Worm (Caenorhabditis elegans) whole organism, L4 larva: ENCODE measurements around the gene lurp-2.
A peak's percentile ranks its signal among the peaks of the same experiment; 100 is the strongest.

Experiments used
- F10B5.3 ChIP-seq: sonication (generic microtip); optimal IDR thresholded peaks from 2 replicates; lab custom pipeline; 2016; ENCODE audit warnings: mild to moderate bottlenecking, missing genetic modification characterization, missing compliant biosample characterization
- T26A8.4 ChIP-seq: fragments of 200-800 bp; sonication (Bioruptor generic); IDR thresholded peaks from 2 replicates; pipeline ENCODE4 v1.3.6; 2022; ENCODE audit warnings: missing genetic modification characterization, missing compliant biosample characterization
- ZK337.2 ChIP-seq: fragments of 200-800 bp; sonication (Bioruptor generic); IDR thresholded peaks from 2 replicates; pipeline ENCODE4 v1.3.6; 2022; ENCODE audit warnings: missing genetic modification reagents, missing genetic modification characterization, missing compliant biosample characterization
- ZK546.5 ChIP-seq, 2 experiments: sonication (generic microtip); optimal IDR thresholded peaks; 2 replicates each; lab custom pipeline; 2017; ENCODE audit warnings: missing biosample characterization in 2 of 2, missing genetic modification characterization in 2 of 2
- aha-1 ChIP-seq: fragments of 150-350 bp; peaks from one replicate; lab custom pipeline; 2014; ENCODE audit warnings: missing biosample characterization, missing genetic modification characterization
- ceh-20 ChIP-seq: fragments of 200-800 bp; sonication (Bioruptor generic); IDR thresholded peaks from 2 replicates; pipeline ENCODE4 v1.3.6; 2022; ENCODE audit warnings: missing genetic modification reagents, missing genetic modification characterization, missing compliant biosample characterization
- ceh-28 ChIP-seq: fragments of 150-350 bp; optimal IDR thresholded peaks from 2 replicates; lab custom pipeline; 2014; ENCODE audit warnings: missing biosample characterization, missing genetic modification reagents, missing genetic modification characterization
- ceh-32 ChIP-seq: sonication (generic microtip); optimal IDR thresholded peaks from 2 replicates; lab custom pipeline; 2016; ENCODE audit warnings: mild to moderate bottlenecking, missing genetic modification characterization, missing compliant biosample characterization; ENCODE audit not compliant: poor library complexity
- ctbp-1 ChIP-seq: fragments of 200-800 bp; sonication (Bioruptor generic); IDR thresholded peaks from 2 replicates; pipeline ENCODE4 v1.3.6; 2022; ENCODE audit warnings: missing genetic modification reagents, missing genetic modification characterization, missing compliant biosample characterization
- daf-12 ChIP-seq: fragments of 150-350 bp; optimal IDR thresholded peaks from 2 replicates; lab custom pipeline; 2014; ENCODE audit warnings: missing biosample characterization, missing genetic modification reagents, missing genetic modification characterization
- daf-8 ChIP-seq: fragments of 200-800 bp; sonication (Bioruptor generic); IDR thresholded peaks from 2 replicates; pipeline ENCODE4 v1.3.6; 2022; ENCODE audit warnings: missing genetic modification characterization, missing compliant biosample characterization
- dmd-6 ChIP-seq: fragments of 200-800 bp; sonication (Bioruptor generic); IDR thresholded peaks from 2 replicates; pipeline ENCODE4 v1.3.6; 2022; ENCODE audit warnings: missing genetic modification reagents, missing genetic modification characterization, missing compliant biosample characterization
- dmd-9 ChIP-seq: fragments of 200-800 bp; sonication (Bioruptor generic); IDR thresholded peaks from 2 replicates; pipeline ENCODE4 v1.3.6; 2022; ENCODE audit warnings: missing genetic modification reagents, missing genetic modification characterization, missing compliant biosample characterization
- dpl-1 ChIP-seq: fragments of 150-350 bp; optimal IDR thresholded peaks from 2 replicates; lab custom pipeline; 2014; ENCODE audit warnings: missing biosample characterization, missing genetic modification reagents, missing genetic modification characterization
- dve-1 ChIP-seq: sonication (generic microtip); optimal IDR thresholded peaks from 2 replicates; lab custom pipeline; 2017; ENCODE audit warnings: antibody characterized with exemption, mild to moderate bottlenecking, missing genetic modification characterization, missing compliant biosample characterization; ENCODE audit not compliant: insufficient read depth
- gei-8 ChIP-seq: fragments of 200-800 bp; sonication (Bioruptor generic); optimal IDR thresholded peaks from 2 replicates; lab custom pipeline; 2018; ENCODE audit warnings: mild to moderate bottlenecking, missing genetic modification characterization, missing compliant biosample characterization
- hlh-11 ChIP-seq: fragments of 200-800 bp; sonication (Bioruptor generic); optimal IDR thresholded peaks from 2 replicates; lab custom pipeline; 2018; ENCODE audit warnings: mild to moderate bottlenecking, missing genetic modification characterization, missing compliant biosample characterization
- hlh-30 ChIP-seq: sonication (generic microtip); optimal IDR thresholded peaks from 2 replicates; lab custom pipeline; 2017; ENCODE audit warnings: antibody characterized with exemption, mild to moderate bottlenecking, missing genetic modification characterization, missing compliant biosample characterization; ENCODE audit not compliant: insufficient read depth
- hmg-1.1 ChIP-seq: fragments of 200-800 bp; sonication (Bioruptor generic); IDR thresholded peaks from 2 replicates; pipeline ENCODE4 v1.3.6; 2022; ENCODE audit warnings: missing genetic modification reagents, missing genetic modification characterization, missing compliant biosample characterization
- lin-1 ChIP-seq: fragments of 200-800 bp; sonication (Bioruptor generic); IDR thresholded peaks from 2 replicates; pipeline ENCODE4 v1.3.6; 2022; ENCODE audit warnings: missing genetic modification reagents, missing genetic modification characterization, missing compliant biosample characterization
- lin-38 ChIP-seq: fragments of 200-800 bp; sonication (Bioruptor generic); IDR thresholded peaks from 2 replicates; pipeline ENCODE4 v1.3.6; 2022; ENCODE audit warnings: missing genetic modification reagents, missing genetic modification characterization, missing compliant biosample characterization
- lin-39 ChIP-seq: fragments of 150-350 bp; optimal IDR thresholded peaks from 2 replicates; lab custom pipeline; 2014; ENCODE audit warnings: missing biosample characterization, missing genetic modification reagents, missing genetic modification characterization
- madf-9 ChIP-seq: fragments of 200-800 bp; sonication (Bioruptor generic); conservative IDR thresholded peaks from 2 replicates; pipeline ENCODE4 v1.3.6; 2022; ENCODE audit warnings: missing genetic modification reagents, missing genetic modification characterization, missing compliant biosample characterization
- mdt-29 ChIP-seq: fragments of 200-800 bp; sonication (Bioruptor generic); IDR thresholded peaks from 2 replicates; pipeline ENCODE4 v1.3.6; 2022; ENCODE audit warnings: missing genetic modification reagents, missing genetic modification characterization, missing compliant biosample characterization
- mep-1 ChIP-seq: fragments of 150-350 bp; sonication (generic microtip); optimal IDR thresholded peaks from 3 replicates; lab custom pipeline; 2014; ENCODE audit warnings: missing biosample characterization, missing genetic modification characterization
- mxl-3 ChIP-seq: fragments of 200-800 bp; sonication (Bioruptor generic); optimal IDR thresholded peaks from 2 replicates; lab custom pipeline; 2018; ENCODE audit warnings: mild to moderate bottlenecking, missing genetic modification characterization, missing compliant biosample characterization
- nhr-6 ChIP-seq: fragments of 150-350 bp; optimal IDR thresholded peaks from 2 replicates; lab custom pipeline; 2014; ENCODE audit warnings: missing biosample characterization, missing genetic modification characterization
- nhr-76 ChIP-seq: fragments of 150-350 bp; optimal IDR thresholded peaks from 2 replicates; lab custom pipeline; 2014; ENCODE audit warnings: missing biosample characterization, missing genetic modification characterization
- nhr-77 ChIP-seq: fragments of 150-350 bp; optimal IDR thresholded peaks from 2 replicates; lab custom pipeline; 2014; ENCODE audit warnings: missing biosample characterization, missing genetic modification characterization
- pha-4 ChIP-seq, 2 experiments: fragments of 150-350 bp in 1 of 2; fragments of 200-800 bp in 1 of 2; sonication (Bioruptor generic) in 1 of 2; IDR thresholded peaks in 1 of 2; optimal IDR thresholded peaks in 1 of 2; 2 replicates each; pipeline versions ENCODE4 v1.3.6 to Lab custom; 2014 to 2022; ENCODE audit warnings: missing genetic modification characterization in 2 of 2, missing genetic modification reagents in 2 of 2, missing biosample characterization in 1 of 2, missing compliant biosample characterization in 1 of 2
- saeg-2 ChIP-seq: fragments of 200-800 bp; sonication (Bioruptor generic); IDR thresholded peaks from 2 replicates; pipeline ENCODE4 v1.3.6; 2022; ENCODE audit warnings: missing genetic modification reagents, missing genetic modification characterization, missing compliant biosample characterization
- set-16 ChIP-seq: fragments of 200-800 bp; sonication (Bioruptor generic); IDR thresholded peaks from 2 replicates; pipeline ENCODE4 v1.3.6; 2022; ENCODE audit warnings: missing genetic modification reagents, missing genetic modification characterization, missing compliant biosample characterization
- snpc-1.2 ChIP-seq: fragments of 200-800 bp; sonication (Bioruptor generic); IDR thresholded peaks from 2 replicates; pipeline ENCODE4 v1.3.6; 2022; ENCODE audit warnings: missing genetic modification reagents, missing genetic modification characterization, missing compliant biosample characterization
- spr-3 ChIP-seq: fragments of 200-800 bp; sonication (Bioruptor generic); optimal IDR thresholded peaks from 2 replicates; lab custom pipeline; 2018; ENCODE audit warnings: mild to moderate bottlenecking, missing genetic modification characterization, missing compliant biosample characterization
- unc-62 ChIP-seq, 3 experiments: fragments of 150-350 bp in 1 of 3; sonication (generic microtip); optimal IDR thresholded peaks in 2 of 3; peaks in 1 of 3; 1 replicate in 1 of 3; 2 replicates in 2 of 3; lab custom pipeline; 2014 to 2017; ENCODE audit warnings: missing biosample characterization in 3 of 3, missing genetic modification characterization in 3 of 3, missing genetic modification reagents in 3 of 3, missing genotype in 1 of 3
- zfp-3 ChIP-seq: fragments of 200-800 bp; sonication (Bioruptor generic); conservative IDR thresholded peaks from 2 replicates; pipeline ENCODE4 v1.3.6; 2022; ENCODE audit warnings: missing genetic modification reagents, missing genetic modification characterization, missing compliant biosample characterization
- zip-11 ChIP-seq: fragments of 200-800 bp; sonication (Bioruptor generic); IDR thresholded peaks from 2 replicates; pipeline ENCODE4 v1.3.6; 2022; ENCODE audit warnings: missing genetic modification characterization, missing compliant biosample characterization

The lurp-2 gene

DNA sequence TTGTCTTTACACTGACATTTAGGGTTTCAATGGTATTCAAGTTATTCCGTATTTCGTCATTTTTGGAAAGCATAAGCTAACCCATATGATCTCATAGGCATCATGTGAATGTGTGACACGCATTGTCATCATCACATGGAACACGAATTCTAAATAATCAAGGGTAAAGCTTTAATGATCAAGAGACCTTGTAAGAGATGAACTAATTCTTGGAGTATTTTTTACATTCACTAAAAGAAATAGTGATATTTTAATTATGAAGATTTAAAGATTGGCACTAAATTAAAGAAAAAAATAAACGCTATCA lies 41.5 kb upstream of the lurp-2 start:
- TF ChIP-seq lin-38 (no peak), hmg-1.1 (no peak), snpc-1.2 (GFP tag; lab: Robert Waterston, UW) (no peak), madf-9 (GFP tag; lab: Robert Waterston, UW) (no peak), ceh-32 (tag; lab: Kevin White, UChicago) (no peak), dpl-1 (GFP tag; lab: Kevin White, UChicago) (no peak), hlh-30 (tag; lab: Kevin White, UChicago) (peak; percentile 78)

DNA sequence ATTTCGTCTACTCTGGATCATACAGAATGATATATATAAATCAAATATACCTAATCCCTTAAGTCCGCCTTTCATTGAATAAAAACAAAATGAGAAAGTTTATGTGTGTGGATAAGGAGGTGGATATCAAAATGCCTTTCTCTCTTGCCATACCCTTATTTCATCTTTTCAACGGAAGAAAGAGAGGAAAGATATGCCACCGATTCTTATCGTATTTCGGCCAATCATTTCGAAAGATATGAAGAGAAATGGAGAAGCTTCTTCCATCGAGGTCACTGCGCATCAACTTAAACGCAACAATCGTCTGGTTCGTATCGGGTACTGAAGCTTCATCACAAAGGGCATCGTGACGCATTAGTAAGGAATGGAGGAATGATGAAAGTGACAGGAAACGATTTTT lies 40.1 kb upstream of the lurp-2 start:
- no peak for TF ChIP-seq gei-8 (GFP tag; lab: Kevin White, UChicago)
- TF ChIP-seq lin-1 (GFP tag; lab: Robert Waterston, UW): no peak
- no peak for TF ChIP-seq ceh-28 (tag; lab: Kevin White, UChicago)
- no peak for TF ChIP-seq saeg-2 (GFP tag; lab: Robert Waterston, UW)
- no peak for TF ChIP-seq dve-1 (tag; lab: Kevin White, UChicago)
- TF ChIP-seq zfp-3 (GFP tag; lab: Robert Waterston, UW): no peak
- TF ChIP-seq pha-4 (GFP tag; IDR thresholded peaks at IDR 0.05; lab: Robert Waterston, UW): no peak
- TF ChIP-seq pha-4 (tag; optimal IDR thresholded peaks at IDR 0.05; lab: Kevin White, UChicago): no peak
- no peak for TF ChIP-seq lin-39
- TF ChIP-seq ZK546.5 (tag; optimal IDR thresholded peaks at IDR 0.05; lab: Kevin White, UChicago): no peak
- no peak for TF ChIP-seq nhr-77
- no peak for TF ChIP-seq daf-12 (tag; lab: Kevin White, UChicago)
- no peak for TF ChIP-seq daf-8 (GFP tag; lab: Robert Waterston, UW)
- TF ChIP-seq mep-1 (tag; lab: Kevin White, UChicago): no peak
- TF ChIP-seq unc-62 (GFP tag; optimal IDR thresholded peaks at IDR 0.05 in 1 of 2; lab: Kevin White, UChicago): no peak
- no peak for TF ChIP-seq unc-62 (tag; optimal IDR thresholded peaks at IDR 0.05; lab: Kevin White, UChicago)
- TF ChIP-seq zip-11 (GFP tag; lab: Robert Waterston, UW): no peak
- TF ChIP-seq ceh-20 (GFP tag; lab: Robert Waterston, UW): no peak
- no peak for TF ChIP-seq nhr-6 (tag; lab: Kevin White, UChicago)
- TF ChIP-seq T26A8.4 (GFP tag; lab: Robert Waterston, UW): no peak
- no peak for TF ChIP-seq nhr-76 (tag; lab: Kevin White, UChicago)
- TF ChIP-seq ceh-32 (tag; lab: Kevin White, UChicago): no peak
- TF ChIP-seq, all 104 proteins: peak for 0

DNA sequence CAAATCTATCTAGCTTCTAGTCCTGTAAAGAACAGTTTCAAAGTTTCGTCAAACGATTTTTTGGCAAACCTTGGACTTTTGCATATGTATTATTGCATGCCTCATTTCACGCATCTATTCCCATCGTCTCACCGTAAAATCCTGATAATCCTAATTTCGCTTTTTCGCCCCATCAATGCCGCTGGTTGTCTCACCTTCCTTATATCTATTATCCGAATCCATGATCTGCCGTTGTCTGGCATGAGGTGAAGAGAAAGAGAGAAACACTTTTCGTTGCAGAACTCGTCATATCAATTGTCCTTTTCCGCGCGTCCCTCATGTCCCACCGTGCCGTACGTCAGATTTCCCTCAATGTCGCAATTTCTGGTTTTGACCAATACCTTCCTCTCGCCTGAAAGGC lies 38.8 kb upstream of the lurp-2 start, which contains the start of gene cut-2:
Gene cut-2, plus strand, starts transcription at position 365 of the 400 bp plus-strand sequence.
- TF ChIP-seq T26A8.4 (GFP tag; lab: Robert Waterston, UW) (no peak), mxl-3 (GFP tag; lab: Kevin White, UChicago) (peak; percentile 63), hlh-11 (tag; lab: Kevin White, UChicago) (peak; percentile 8)
- TF ChIP-seq, all 104 proteins: peak for 2

DNA sequence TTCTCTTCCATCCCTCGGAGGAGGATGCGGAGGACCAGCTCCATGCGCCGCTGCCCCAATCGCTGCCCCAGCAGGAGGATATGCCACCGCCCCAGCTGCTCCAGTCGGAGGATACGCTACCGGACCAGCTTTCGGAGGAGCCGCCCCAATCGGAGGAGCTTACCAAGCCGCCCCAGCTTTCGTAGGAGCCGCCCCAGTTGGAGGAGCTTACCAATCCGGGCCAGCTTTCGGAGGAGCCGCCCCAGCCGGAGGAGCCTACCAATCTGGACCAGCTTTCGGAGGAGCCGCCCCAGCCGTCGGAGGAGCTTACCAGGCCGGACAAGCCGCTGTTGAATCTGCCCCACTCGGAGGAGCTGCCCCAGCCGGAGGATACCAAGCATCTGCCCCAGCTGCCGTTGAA lies 38.0 kb upstream of the lurp-2 start:
- TF ChIP-seq hmg-1.1 (0 out of 2 replicates have a peak, but pooled peaks have one; percentile 43), gei-8 (GFP tag; lab: Kevin White, UChicago) (peak; percentile 29), dmd-6 (GFP tag; lab: Robert Waterston, UW) (no peak), F10B5.3 (tag; lab: Kevin White, UChicago) (peak; percentile 6), aha-1 (tag; lab: Kevin White, UChicago) (peak; percentile 89), pha-4 (GFP tag; IDR thresholded peaks at IDR 0.05; lab: Robert Waterston, UW) (peak; percentile 70; the same call in 1 of the 2 replicates), pha-4 (tag; optimal IDR thresholded peaks at IDR 0.05; lab: Kevin White, UChicago) (no peak), mdt-29 (GFP tag; lab: Robert Waterston, UW) (no peak), set-16 (GFP tag; lab: Robert Waterston, UW) (peak; percentile 99), dmd-9 (GFP tag; lab: Robert Waterston, UW) (0 out of 2 replicates have a peak, but pooled peaks have one; percentile 40), spr-3 (GFP tag; lab: Kevin White, UChicago) (no peak), ZK337.2 (GFP tag; lab: Robert Waterston, UW) (no peak), ctbp-1 (0 out of 2 replicates have a peak, but pooled peaks have one; percentile 20)
